Worm (Caenorhabditis elegans): ENCODE results near the gene T21C9.6.

- TF ChIP-seq C17E4.6 (GFP tag; IDR thresholded peaks at IDR 0.05), result no peak
- no peak for TF ChIP-seq unc-62 (GFP tag; optimal IDR thresholded peaks at IDR 0.05)
- TF ChIP-seq snpc-4 (GFP tag; optimal IDR thresholded peaks at IDR 0.05), result no peak
- no peak for TF ChIP-seq snpc-4 (tag; optimal IDR thresholded peaks at IDR 0.05)
- no peak for TF ChIP-seq akir-1 (GFP tag; optimal IDR thresholded peaks at IDR 0.05)
- no peak for TF ChIP-seq hmg-20 (GFP tag; IDR thresholded peaks at IDR 0.05)
- no peak for TF ChIP-seq bed-2 (GFP tag; IDR thresholded peaks at IDR 0.05)
- TF ChIP-seq hlh-26 (GFP tag; conservative IDR thresholded peaks at IDR 0.05), result no peak
- no peak for TF ChIP-seq lin-54 (GFP tag; optimal IDR thresholded peaks at IDR 0.05)
- no peak for TF ChIP-seq nfya-2 (GFP tag; IDR thresholded peaks at IDR 0.05)
- TF ChIP-seq Y53G8AR.9 (GFP tag; conservative IDR thresholded peaks at IDR 0.05), result no peak
- TF ChIP-seq T26A5.8 (tag; optimal IDR thresholded peaks at IDR 0.05), result no peak
- TF ChIP-seq pha-4 (tag; optimal IDR thresholded peaks at IDR 0.05), result no peak
- TF ChIP-seq aptf-2 (GFP tag; conservative IDR thresholded peaks at IDR 0.05), result no peak
- TF ChIP-seq rpc-1 (optimal IDR thresholded peaks at IDR 0.05), result no peak
- no peak for TF ChIP-seq rpc-1 (tag; optimal IDR thresholded peaks at IDR 0.05)
These were observed 13.2 kb upstream of the T21C9.6 start for ce11 chrV:10568496-10568895.
